Worm (Caenorhabditis elegans) whole organism, mixed stage, embryonic: ENCODE results near the gene cest-30.

Experiments used
- blmp-1 ChIP-seq: fragments of 150-350 bp; optimal IDR thresholded peaks from 2 replicates; lab custom pipeline; 2014; ENCODE audit warnings: missing biosample characterization, missing genetic modification characterization
- elt-1 ChIP-seq: sonication (generic microtip); optimal IDR thresholded peaks from 2 replicates; lab custom pipeline; 2017; ENCODE audit warnings: missing genetic modification characterization, mild to moderate bottlenecking, missing compliant biosample characterization, antibody characterized with exemption, moderate library complexity, borderline replicate concordance; ENCODE audit not compliant: insufficient read depth
- ham-2 ChIP-seq: fragments of 200-800 bp; sonication (Bioruptor generic); optimal IDR thresholded peaks from 2 replicates; lab custom pipeline; 2018; ENCODE audit warnings: mild to moderate bottlenecking, missing genetic modification characterization, missing compliant biosample characterization
- lsy-2 ChIP-seq: fragments of 150-350 bp; optimal IDR thresholded peaks from 2 replicates; lab custom pipeline; 2014; ENCODE audit warnings: missing biosample characterization, missing genetic modification characterization
- nhr-2 ChIP-seq: fragments of 150-350 bp; optimal IDR thresholded peaks from 2 replicates; lab custom pipeline; 2014; ENCODE audit warnings: missing biosample characterization, missing genetic modification characterization
- nhr-237 ChIP-seq: fragments of 150-350 bp; optimal IDR thresholded peaks from 2 replicates; lab custom pipeline; 2014; ENCODE audit warnings: missing biosample characterization, missing genetic modification characterization
- pha-4 ChIP-seq: fragments of 150-350 bp; optimal IDR thresholded peaks from 2 replicates; lab custom pipeline; 2018; ENCODE audit warnings: missing biosample characterization, missing genetic modification reagents, missing genetic modification characterization
- sem-2 ChIP-seq: fragments of 200-800 bp; sonication (Bioruptor generic); optimal IDR thresholded peaks from 2 replicates; lab custom pipeline; 2018; ENCODE audit warnings: mild to moderate bottlenecking, missing genetic modification characterization, missing compliant biosample characterization
- snpc-4 ChIP-seq: fragments of 150-350 bp; optimal IDR thresholded peaks from 2 replicates; lab custom pipeline; 2014; ENCODE audit warnings: missing biosample characterization, missing genetic modification characterization
- sptf-1 ChIP-seq: sonication (generic microtip); optimal IDR thresholded peaks from 2 replicates; lab custom pipeline; 2017; ENCODE audit warnings: mild to moderate bottlenecking, missing genetic modification characterization, moderate library complexity, missing compliant biosample characterization
- tbx-8 ChIP-seq: fragments of 200-800 bp; sonication (Bioruptor generic); optimal IDR thresholded peaks from 2 replicates; lab custom pipeline; 2018; ENCODE audit warnings: mild to moderate bottlenecking, missing genetic modification characterization, moderate library complexity, missing compliant biosample characterization
- unc-39 ChIP-seq: fragments of 150-350 bp; optimal IDR thresholded peaks from 2 replicates; lab custom pipeline; 2014; ENCODE audit warnings: missing biosample characterization, missing genetic modification characterization
- ztf-11 ChIP-seq: fragments of 150-350 bp; optimal IDR thresholded peaks from 2 replicates; lab custom pipeline; 2014; ENCODE audit warnings: missing biosample characterization, missing genetic modification characterization

ce11 chrV:5239404-5239803 is 23.5 kb downstream of the cest-30 start, which contains the start of gene C52A10.3:
- no peak for TF ChIP-seq pha-4 (tag; lab: Kevin White, UChicago)
- no peak for TF ChIP-seq snpc-4 (tag; lab: Kevin White, UChicago)
- no peak for TF ChIP-seq lsy-2
- TF ChIP-seq ham-2, result no peak
- TF ChIP-seq tbx-8, result no peak
- TF ChIP-seq unc-39, result no peak
- TF ChIP-seq sptf-1 (tag; lab: Kevin White, UChicago), result no peak
- TF ChIP-seq elt-1 (tag; lab: Kevin White, UChicago), result no peak
- no peak for TF ChIP-seq nhr-237 (tag; lab: Kevin White, UChicago)
- no peak for TF ChIP-seq sem-2 (GFP tag; lab: Kevin White, UChicago)
- TF ChIP-seq ztf-11, result no peak
- TF ChIP-seq blmp-1 (tag; lab: Kevin White, UChicago), result no peak
- TF ChIP-seq nhr-2 (tag; lab: Kevin White, UChicago), result no peak
